Worm (Caenorhabditis elegans) whole organism, young adult: ENCODE results near the gene srh-22.

Experiments used
- B0261.1 ChIP-seq: sonication (generic microtip); optimal IDR thresholded peaks from 2 replicates; lab custom pipeline; 2016; ENCODE audit warnings: mild to moderate bottlenecking, missing genetic modification characterization, moderate library complexity, missing compliant biosample characterization
- D2030.7 ChIP-seq: fragments of 200-800 bp; sonication (Bioruptor generic); IDR thresholded peaks from 2 replicates; pipeline ENCODE4 v1.3.6; 2022; ENCODE audit warnings: missing genetic modification reagents, missing genetic modification characterization, missing compliant biosample characterization
- F23B12.7 ChIP-seq: sonication (generic microtip); optimal IDR thresholded peaks from 2 replicates; lab custom pipeline; 2017; ENCODE audit warnings: missing genetic modification characterization, mild to moderate bottlenecking, missing compliant biosample characterization, antibody characterized with exemption, moderate library complexity; ENCODE audit not compliant: insufficient read depth
- F33H1.4 ChIP-seq: fragments of 200-800 bp; sonication (Bioruptor generic); IDR thresholded peaks from 2 replicates; pipeline ENCODE4 v1.3.6; 2022; ENCODE audit warnings: missing genetic modification reagents, missing genetic modification characterization, missing compliant biosample characterization
- F37B4.10 ChIP-seq: fragments of 200-800 bp; sonication (Bioruptor generic); IDR thresholded peaks from 2 replicates; pipeline ENCODE4 v1.3.6; 2022; ENCODE audit warnings: missing genetic modification characterization, missing compliant biosample characterization
- F55B11.4 ChIP-seq: sonication (generic microtip); optimal IDR thresholded peaks from 2 replicates; lab custom pipeline; 2016; ENCODE audit warnings: missing compliant biosample characterization, missing genetic modification characterization, borderline replicate concordance; ENCODE audit not compliant: insufficient read depth
- T07F8.4 ChIP-seq: sonication (generic microtip); optimal IDR thresholded peaks from 2 replicates; lab custom pipeline; 2016; ENCODE audit warnings: mild to moderate bottlenecking, missing genetic modification characterization, moderate library complexity, missing compliant biosample characterization
- Y53G8AR.9 ChIP-seq: fragments of 200-800 bp; sonication (Bioruptor generic); conservative IDR thresholded peaks from 2 replicates; pipeline ENCODE4 v1.3.6; 2022; ENCODE audit warnings: missing genetic modification reagents, missing genetic modification characterization, missing compliant biosample characterization
- Y67H2A.10 ChIP-seq: fragments of 200-800 bp; sonication (Bioruptor generic); conservative IDR thresholded peaks from 2 replicates; pipeline ENCODE4 v1.3.6; 2022; ENCODE audit warnings: missing genetic modification reagents, missing genetic modification characterization, missing compliant biosample characterization
- Y79H2A.3 ChIP-seq: fragments of 200-800 bp; sonication (Bioruptor generic); conservative IDR thresholded peaks from 2 replicates; pipeline ENCODE4 v1.3.6; 2022; ENCODE audit warnings: missing genetic modification reagents, missing genetic modification characterization, missing compliant biosample characterization
- ZK185.1 ChIP-seq: sonication (generic microtip); optimal IDR thresholded peaks from 2 replicates; lab custom pipeline; 2016; ENCODE audit warnings: mild to moderate bottlenecking, missing genetic modification characterization, missing compliant biosample characterization; ENCODE audit not compliant: poor library complexity, severe bottlenecking
- akir-1 ChIP-seq: fragments of 200-800 bp; sonication (Bioruptor generic); optimal IDR thresholded peaks from 2 replicates; lab custom pipeline; 2018; ENCODE audit warnings: mild to moderate bottlenecking, missing genetic modification characterization, moderate library complexity, missing compliant biosample characterization
- athp-1 ChIP-seq: sonication (generic microtip); optimal IDR thresholded peaks from 2 replicates; lab custom pipeline; 2017; ENCODE audit warnings: mild to moderate bottlenecking, missing genetic modification characterization, missing compliant biosample characterization
- ceh-100 ChIP-seq: fragments of 200-800 bp; sonication (Bioruptor generic); IDR thresholded peaks from 2 replicates; pipeline ENCODE4 v1.3.6; 2022; ENCODE audit warnings: missing genetic modification reagents, missing genetic modification characterization, missing compliant biosample characterization
- ceh-27 ChIP-seq: fragments of 200-800 bp; sonication (Bioruptor generic); optimal IDR thresholded peaks from 2 replicates; lab custom pipeline; 2018; ENCODE audit warnings: mild to moderate bottlenecking, missing genetic modification characterization, moderate library complexity, missing compliant biosample characterization
- ceh-40 ChIP-seq: fragments of 200-800 bp; sonication (Bioruptor generic); IDR thresholded peaks from 2 replicates; pipeline ENCODE4 v1.3.6; 2022; ENCODE audit warnings: missing genetic modification characterization, missing compliant biosample characterization
- ceh-79 ChIP-seq: sonication (generic microtip); optimal IDR thresholded peaks from 2 replicates; lab custom pipeline; 2017; ENCODE audit warnings: mild to moderate bottlenecking, missing genetic modification characterization, missing compliant biosample characterization
- chd-7 ChIP-seq: sonication (generic microtip); optimal IDR thresholded peaks from 2 replicates; lab custom pipeline; 2016; ENCODE audit warnings: mild to moderate bottlenecking, missing genetic modification characterization, moderate library complexity, missing compliant biosample characterization
- dox-1 ChIP-seq: fragments of 200-800 bp; sonication (Bioruptor generic); IDR thresholded peaks from 2 replicates; pipeline ENCODE4 v1.3.6; 2022; ENCODE audit warnings: missing genetic modification reagents, missing genetic modification characterization, missing compliant biosample characterization
- dpl-1 ChIP-seq: fragments of 150-350 bp; optimal IDR thresholded peaks from 2 replicates; lab custom pipeline; 2014; ENCODE audit warnings: missing biosample characterization, missing genetic modification reagents, missing genetic modification characterization
- egl-44 ChIP-seq: fragments of 200-800 bp; sonication (Bioruptor generic); IDR thresholded peaks from 2 replicates; pipeline ENCODE4 v1.3.6; 2022; ENCODE audit warnings: missing genetic modification reagents, missing genetic modification characterization, missing compliant biosample characterization
- egrh-3 ChIP-seq: fragments of 200-800 bp; sonication (Bioruptor generic); IDR thresholded peaks from 2 replicates; pipeline ENCODE4 v1.3.6; 2022; ENCODE audit warnings: missing genetic modification reagents, missing genetic modification characterization, missing compliant biosample characterization
- ekl-4 ChIP-seq: fragments of 200-800 bp; sonication (Bioruptor generic); IDR thresholded peaks from 2 replicates; pipeline ENCODE4 v1.3.6; 2022; ENCODE audit warnings: missing genetic modification reagents, missing genetic modification characterization, missing compliant biosample characterization
- fkh-3 ChIP-seq: sonication (generic microtip); optimal IDR thresholded peaks from 2 replicates; lab custom pipeline; 2016; ENCODE audit warnings: mild to moderate bottlenecking, missing genetic modification characterization, missing compliant biosample characterization
- him-1 ChIP-seq: sonication (generic microtip); optimal IDR thresholded peaks from 2 replicates; lab custom pipeline; 2016; ENCODE audit warnings: missing genotype, missing genetic modification reagents, missing genetic modification characterization, missing compliant biosample characterization
- hsf-1 ChIP-seq: fragments of 200-800 bp; sonication (Bioruptor generic); IDR thresholded peaks from 2 replicates; pipeline ENCODE4 v1.3.6; 2022; ENCODE audit warnings: missing genetic modification reagents, missing genetic modification characterization, missing compliant biosample characterization
- lag-1 ChIP-seq: fragments of 200-800 bp; sonication (Bioruptor generic); IDR thresholded peaks from 2 replicates; pipeline ENCODE4 v1.3.6; 2022; ENCODE audit warnings: missing genetic modification reagents, missing genetic modification characterization, missing compliant biosample characterization
- let-526 ChIP-seq: fragments of 200-800 bp; sonication (Bioruptor generic); IDR thresholded peaks from 2 replicates; pipeline ENCODE4 v1.3.6; 2022; ENCODE audit warnings: missing genetic modification reagents, missing genetic modification characterization, missing compliant biosample characterization
- lin-26 ChIP-seq: fragments of 200-800 bp; sonication (Bioruptor generic); IDR thresholded peaks from 2 replicates; pipeline ENCODE4 v1.3.6; 2022; ENCODE audit warnings: missing genetic modification reagents, missing genetic modification characterization, missing compliant biosample characterization
- lin-35 ChIP-seq, 3 experiments: fragments of 150-350 bp in 2 of 3; sonication (generic microtip) in 1 of 3; optimal IDR thresholded peaks; 2 replicates each; lab custom pipeline; 2014 to 2018; ENCODE audit warnings: missing biosample characterization in 3 of 3, missing genetic modification characterization in 3 of 3, missing genetic modification reagents in 3 of 3
- lir-1 ChIP-seq: fragments of 200-800 bp; sonication (Bioruptor generic); conservative IDR thresholded peaks from 2 replicates; pipeline ENCODE4 v1.3.6; 2022; ENCODE audit warnings: missing genetic modification reagents, missing genetic modification characterization, missing compliant biosample characterization
- lsy-27 ChIP-seq: sonication (generic microtip); optimal IDR thresholded peaks from 2 replicates; lab custom pipeline; 2017; ENCODE audit warnings: missing genetic modification characterization, mild to moderate bottlenecking, missing compliant biosample characterization, antibody characterized with exemption, missing genotype, borderline replicate concordance; ENCODE audit not compliant: insufficient read depth
- madf-3 ChIP-seq: fragments of 200-800 bp; sonication (Bioruptor generic); IDR thresholded peaks from 2 replicates; pipeline ENCODE4 v1.3.6; 2022; ENCODE audit warnings: missing genetic modification reagents, missing genetic modification characterization, missing compliant biosample characterization
- mes-4 ChIP-seq: sonication (generic microtip); optimal IDR thresholded peaks from 2 replicates; lab custom pipeline; 2016; ENCODE audit warnings: missing genotype, missing genetic modification characterization, missing compliant biosample characterization
- nfyb-1 ChIP-seq: fragments of 200-800 bp; sonication (Bioruptor generic); IDR thresholded peaks from 2 replicates; pipeline ENCODE4 v1.3.6; 2022; ENCODE audit warnings: missing genetic modification reagents, missing genetic modification characterization, missing compliant biosample characterization
- nhr-120 ChIP-seq: fragments of 200-800 bp; sonication (Bioruptor generic); IDR thresholded peaks from 2 replicates; pipeline ENCODE4 v1.3.6; 2022; ENCODE audit warnings: missing genetic modification characterization, missing compliant biosample characterization
- nhr-27 ChIP-seq: fragments of 200-800 bp; sonication (Bioruptor generic); optimal IDR thresholded peaks from 2 replicates; lab custom pipeline; 2018; ENCODE audit warnings: mild to moderate bottlenecking, missing genetic modification characterization, moderate library complexity, missing compliant biosample characterization
- nhr-80 ChIP-seq: sonication (generic microtip); optimal IDR thresholded peaks from 2 replicates; lab custom pipeline; 2016; ENCODE audit warnings: missing genetic modification characterization, missing compliant biosample characterization
- snpc-3.4 ChIP-seq: sonication (generic microtip); optimal IDR thresholded peaks from 2 replicates; lab custom pipeline; 2017; ENCODE audit warnings: missing genetic modification characterization, mild to moderate bottlenecking, missing compliant biosample characterization, antibody characterized with exemption, moderate library complexity, missing genotype, missing genetic modification reagents
- snpc-4 ChIP-seq, 5 experiments: fragments of 150-350 bp in 1 of 5; sonication (generic microtip) in 4 of 5; optimal IDR thresholded peaks; 2 replicates each; lab custom pipeline; 2014 to 2018; ENCODE audit warnings: missing genetic modification characterization in 5 of 5, missing biosample characterization in 3 of 5, antibody characterized with exemption in 2 of 5, mild to moderate bottlenecking in 2 of 5, missing compliant biosample characterization in 2 of 5, missing genotype in 2 of 5, moderate library complexity in 2 of 5, missing genetic modification reagents in 1 of 5
- somi-1 ChIP-seq: fragments of 200-800 bp; sonication (Bioruptor generic); optimal IDR thresholded peaks from 2 replicates; lab custom pipeline; 2018; ENCODE audit warnings: mild to moderate bottlenecking, missing genetic modification characterization, missing compliant biosample characterization
- tbp1 ChIP-seq: fragments of 200-800 bp; sonication (Bioruptor generic); optimal IDR thresholded peaks from 2 replicates; lab custom pipeline; 2018; ENCODE audit warnings: mild to moderate bottlenecking, missing genetic modification characterization, missing compliant biosample characterization
- tlf-1 ChIP-seq: fragments of 200-800 bp; sonication (Bioruptor generic); optimal IDR thresholded peaks from 2 replicates; lab custom pipeline; 2018; ENCODE audit warnings: mild to moderate bottlenecking, missing genetic modification characterization, missing compliant biosample characterization
- zfh-2 ChIP-seq: fragments of 200-800 bp; sonication (Bioruptor generic); conservative IDR thresholded peaks from 2 replicates; pipeline ENCODE4 v1.3.6; 2022; ENCODE audit warnings: missing genetic modification reagents, missing genetic modification characterization, missing compliant biosample characterization
- zim-3 ChIP-seq: sonication (generic microtip); optimal IDR thresholded peaks from 2 replicates; lab custom pipeline; 2017; ENCODE audit warnings: mild to moderate bottlenecking, missing genetic modification characterization, moderate library complexity, missing compliant biosample characterization
- ztf-18 ChIP-seq: sonication (generic microtip); optimal IDR thresholded peaks from 2 replicates; lab custom pipeline; 2016; ENCODE audit warnings: missing genotype, mild to moderate bottlenecking, missing genetic modification characterization, missing compliant biosample characterization
- ztf-28 ChIP-seq: fragments of 200-800 bp; sonication (Bioruptor generic); IDR thresholded peaks from 2 replicates; pipeline ENCODE4 v1.3.6; 2022; ENCODE audit warnings: missing genetic modification reagents, missing genetic modification characterization, missing compliant biosample characterization

srh-22 gene

ce11 chrV:4889976-4890479 is 32.1 kb upstream of the srh-22 start, which contains the start of gene T19H12.2 (continued):
- TF ChIP-seq zfh-2 (GFP tag; lab: Robert Waterston, UW): no peak
- TF ChIP-seq Y67H2A.10: peak; percentile 50; the same call in 1 of the 2 replicates
- TF ChIP-seq B0261.1: no peak
- TF ChIP-seq him-1 (tag; lab: Kevin White, UChicago): peak; percentile 80
- peak; percentile 93 for TF ChIP-seq snpc-3.4 (tag; lab: Kevin White, UChicago)
- TF ChIP-seq somi-1 (GFP tag; lab: Kevin White, UChicago): no peak
- TF ChIP-seq D2030.7 (GFP tag; lab: Robert Waterston, UW): peak; percentile 98
- TF ChIP-seq ZK185.1 (tag; lab: Kevin White, UChicago): no peak
- TF ChIP-seq lin-26 (GFP tag; lab: Robert Waterston, UW): peak; percentile 21; the same call in 1 of the 2 replicates
- TF ChIP-seq Y79H2A.3 (GFP tag; lab: Robert Waterston, UW): peak; percentile 86; the same call in 1 of the 2 replicates
- TF ChIP-seq madf-3 (GFP tag; lab: Robert Waterston, UW): peak; percentile 92
- no peak for TF ChIP-seq F37B4.10
- no peak for TF ChIP-seq nhr-80
- TF ChIP-seq chd-7 (tag; lab: Kevin White, UChicago): no peak
- TF ChIP-seq F23B12.7 (tag; lab: Kevin White, UChicago): no peak
- TF ChIP-seq snpc-4 (GFP tag; optimal IDR thresholded peaks at IDR 0.05; lab: Kevin White, UChicago): peak; percentile 58
- TF ChIP-seq snpc-4 (tag; optimal IDR thresholded peaks at IDR 0.05; lab: Kevin White, UChicago): peak in 3 of 4 experiments; percentile 32 to 70 (median 62)
- no peak for TF ChIP-seq zim-3 (tag; lab: Kevin White, UChicago)
- no peak for TF ChIP-seq F55B11.4 (tag; lab: Kevin White, UChicago)
- TF ChIP-seq egrh-3 (GFP tag; lab: Robert Waterston, UW): no peak
- TF ChIP-seq let-526 (GFP tag; lab: Robert Waterston, UW): no peak
- no peak for TF ChIP-seq T07F8.4 (tag; lab: Kevin White, UChicago)
- no peak for TF ChIP-seq ceh-27
- peak in 2 of 3 experiments; percentile 58 to 93 for TF ChIP-seq lin-35 (GFP tag; optimal IDR thresholded peaks at IDR 0.05; lab: Kevin White, UChicago)
- peak; percentile 89 for TF ChIP-seq hsf-1 (GFP tag; lab: Robert Waterston, UW)
- TF ChIP-seq dox-1 (GFP tag; lab: Robert Waterston, UW): peak; percentile 95
- TF ChIP-seq nhr-27 (tag; lab: Kevin White, UChicago): no peak
- TF ChIP-seq akir-1: no peak
- TF ChIP-seq tbp1 (GFP tag; lab: Kevin White, UChicago): peak; percentile 66
- peak; percentile 90 for TF ChIP-seq ekl-4 (GFP tag; lab: Robert Waterston, UW)
- peak; percentile 29 for TF ChIP-seq ztf-18 (tag; lab: Kevin White, UChicago)
- peak; percentile 51 for TF ChIP-seq athp-1 (tag; lab: Kevin White, UChicago)
- no peak for TF ChIP-seq fkh-3 (tag; lab: Kevin White, UChicago)
- TF ChIP-seq ztf-28 (GFP tag; lab: Robert Waterston, UW): peak; percentile 94
- no peak for TF ChIP-seq ceh-40
- TF ChIP-seq lag-1: no peak
- TF ChIP-seq lir-1: peak; percentile 71; the same call in 1 of the 2 replicates
- no peak for TF ChIP-seq lsy-27 (tag; lab: Kevin White, UChicago)
- no peak for TF ChIP-seq nhr-120
- TF ChIP-seq egl-44: no peak
- TF ChIP-seq dpl-1 (GFP tag; lab: Kevin White, UChicago): peak; percentile 94
- no peak for TF ChIP-seq ceh-79 (tag; lab: Kevin White, UChicago)
- no peak for TF ChIP-seq mes-4
- peak; percentile 59; the same call in 1 of the 2 replicates for TF ChIP-seq nfyb-1 (GFP tag; lab: Robert Waterston, UW)
- peak; percentile 92 for TF ChIP-seq F33H1.4
- peak; percentile 92 for TF ChIP-seq tlf-1 (GFP tag; lab: Kevin White, UChicago)
- peak; percentile 38; the same call in 1 of the 2 replicates for TF ChIP-seq ceh-100
- peak; percentile 78 for TF ChIP-seq Y53G8AR.9
